Worm (Caenorhabditis elegans): ENCODE results near the gene F44E2.6.
A peak's percentile ranks its signal among the peaks of the same experiment; 100 is the strongest.

The F44E2.6 gene

DNA sequence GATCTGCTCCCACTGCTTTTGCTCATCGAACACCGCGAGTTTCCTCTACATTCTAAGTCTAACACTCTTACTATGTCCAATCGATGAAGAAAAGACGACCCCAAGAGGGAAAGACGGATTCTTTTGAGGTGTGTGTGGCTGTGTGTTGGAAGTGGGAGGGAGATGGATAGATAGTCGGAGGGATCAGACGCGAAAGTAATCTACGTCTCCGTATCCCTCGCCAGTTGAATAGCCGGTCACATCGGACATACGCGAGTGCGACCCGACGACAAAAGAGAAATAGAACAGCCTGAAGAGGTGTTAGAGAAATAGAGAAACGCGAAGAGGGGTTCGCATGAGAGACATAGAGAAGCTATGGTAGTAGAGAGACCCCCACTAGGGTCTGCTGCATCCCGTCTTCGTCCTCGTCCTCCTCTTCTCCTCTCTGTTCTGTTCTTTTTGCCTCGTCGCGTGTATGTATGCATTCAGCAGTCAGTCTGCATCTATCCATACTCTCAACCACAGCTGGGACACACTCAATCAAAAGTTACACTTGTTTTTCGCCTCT lies 49.3 kb downstream of the F44E2.6 start (continued):
- TF ChIP-seq rbr-2 (tag; optimal IDR thresholded peaks at IDR 0.05) (peak; percentile 97), snpc-1.2 (GFP tag; IDR thresholded peaks at IDR 0.05) (0 out of 2 replicates have a peak, but pooled peaks have one; percentile 12), daf-8 (GFP tag; IDR thresholded peaks at IDR 0.05) (no peak), T20F7.1 (GFP tag; optimal IDR thresholded peaks at IDR 0.05) (peak; percentile 77), F26F4.8 (GFP tag; conservative IDR thresholded peaks at IDR 0.05) (no peak), ctbp-1 (GFP tag; IDR thresholded peaks at IDR 0.05) (peak; percentile 97), attf-4 (tag; optimal IDR thresholded peaks at IDR 0.05) (peak; percentile 13), daf-12 (tag; optimal IDR thresholded peaks at IDR 0.05) (no peak), mep-1 (tag; optimal IDR thresholded peaks at IDR 0.05) (peak; percentile 97), hlh-30 (tag; optimal IDR thresholded peaks at IDR 0.05; ENCODE audit: insufficient read depth) (peak; percentile 95), lin-15B (tag; optimal IDR thresholded peaks at IDR 0.05) (no peak), snpc-4 (tag; optimal IDR thresholded peaks at IDR 0.05) (peak; percentile 38), ceh-20 (GFP tag; IDR thresholded peaks at IDR 0.05) (peak; percentile 89), ceh-62 (tag; optimal IDR thresholded peaks at IDR 0.05) (no peak), unc-130 (GFP tag; optimal IDR thresholded peaks at IDR 0.05) (no peak), D1046.2 (GFP tag; IDR thresholded peaks at IDR 0.05) (0 out of 2 replicates have a peak, but pooled peaks have one; percentile 56), lir-3 (tag; optimal IDR thresholded peaks at IDR 0.05) (no peak), F37D6.2 (tag; optimal IDR thresholded peaks at IDR 0.05) (peak; percentile 93), hlh-11 (tag; optimal IDR thresholded peaks at IDR 0.05) (peak; percentile 99), madf-5 (GFP tag; IDR thresholded peaks at IDR 0.05) (no peak), tag-97 (GFP tag; IDR thresholded peaks at IDR 0.05) (no peak), zfp-2 (tag; optimal IDR thresholded peaks at IDR 0.05) (no peak), php-3 (GFP tag; IDR thresholded peaks at IDR 0.05) (peak; percentile 46; the same call in 1 of the 2 replicates), nhr-41 (GFP tag; IDR thresholded peaks at IDR 0.05) (no peak), nhr-28 (tag; optimal IDR thresholded peaks at IDR 0.05) (peak; percentile 94), skn-1 (tag; optimal IDR thresholded peaks at IDR 0.05) (peak; percentile 14), ceh-82 (tag; optimal IDR thresholded peaks at IDR 0.05) (no peak), nhr-6 (tag; optimal IDR thresholded peaks at IDR 0.05) (peak; percentile 84), fos-1 (tag; optimal IDR thresholded peaks at IDR 0.05) (peak; percentile 62), Y5F2A.4 (GFP tag; optimal IDR thresholded peaks at IDR 0.05) (peak; percentile 59), ceh-28 (tag; optimal IDR thresholded peaks at IDR 0.05) (peak; percentile 72), nhr-102 (tag; optimal IDR thresholded peaks at IDR 0.05) (peak; percentile 85), cey-2 (tag; optimal IDR thresholded peaks at IDR 0.05; ENCODE audit: borderline replicate concordance, insufficient read depth) (peak; percentile 71), nhr-25 (tag; optimal IDR thresholded peaks at IDR 0.05; ENCODE audit: borderline replicate concordance, insufficient read depth) (peak; percentile 95), zfp-3 (GFP tag; conservative IDR thresholded peaks at IDR 0.05) (0 out of 2 replicates have a peak, but pooled peaks have one; percentile 14), ZK546.5 (tag; optimal IDR thresholded peaks at IDR 0.05) (peak in 1 of 2 experiments; percentile 40), lin-1 (GFP tag; IDR thresholded peaks at IDR 0.05) (peak; percentile 82; the same call in 1 of the 2 replicates), mxl-3 (GFP tag; optimal IDR thresholded peaks at IDR 0.05) (peak; percentile 93), sdz-12 (GFP tag; optimal IDR thresholded peaks at IDR 0.05) (no peak), zag-1 (tag; optimal IDR thresholded peaks at IDR 0.05) (peak; percentile 78), egl-43 (GFP tag; IDR thresholded peaks at IDR 0.05) (peak; percentile 94), lin-13 (GFP tag; optimal IDR thresholded peaks at IDR 0.05) (peak; percentile 94), tra-1 (GFP tag; IDR thresholded peaks at IDR 0.05) (peak; percentile 91), Y75B8A.6 (GFP tag; IDR thresholded peaks at IDR 0.05) (no peak), dmd-8 (GFP tag; IDR thresholded peaks at IDR 0.05) (no peak), ztf-7 (tag; optimal IDR thresholded peaks at IDR 0.05) (peak; percentile 88), lsy-2 (tag; optimal IDR thresholded peaks at IDR 0.05) (peak; percentile 91 to 93), egl-27 (tag; optimal IDR thresholded peaks at IDR 0.05) (no peak), T26A8.4 (GFP tag; IDR thresholded peaks at IDR 0.05) (peak; percentile 92), pqm-1 (tag; optimal IDR thresholded peaks at IDR 0.05) (peak; percentile 54), spr-1 (tag; optimal IDR thresholded peaks at IDR 0.05) (peak; percentile 88)

Measured in whole organism, L4 larva.